Fruit fly (Drosophila melanogaster) whole organism, embryonic: ENCODE data around the gene barr.

Experiments
- Adf1 ChIP-seq: fragments of 200-800 bp; sonication (Bioruptor generic); IDR thresholded peaks from 2 replicates; pipeline ENCODE4 v1.3.6; 2022; ENCODE audit warnings: missing biosample characterization, missing genetic modification characterization
- Bteb2 ChIP-seq: fragments of 200-800 bp; sonication (Bioruptor generic); optimal IDR thresholded peaks from 2 replicates; lab custom pipeline; 2016; ENCODE audit warnings: missing biosample characterization, missing genetic modification characterization
- CG11093 ChIP-seq: fragments of 200-800 bp; sonication (Bioruptor generic); IDR thresholded peaks from 3 replicates; pipeline ENCODE4 v1.3.6; 2022; ENCODE audit warnings: missing biosample characterization, missing genetic modification characterization
- CG13123 ChIP-seq: fragments of 200-800 bp; sonication (Bioruptor generic); optimal IDR thresholded peaks from 2 replicates; lab custom pipeline; 2016; ENCODE audit warnings: missing biosample characterization, missing genetic modification characterization
- CG15269 ChIP-seq: fragments of 200-800 bp; sonication (Bioruptor generic); optimal IDR thresholded peaks from 2 replicates; lab custom pipeline; 2018; ENCODE audit warnings: missing biosample characterization, mild to moderate bottlenecking, missing genetic modification characterization, moderate library complexity
- CG16779 ChIP-seq: fragments of 200-800 bp; sonication (Bioruptor generic); IDR thresholded peaks from 2 replicates; pipeline ENCODE4 v1.3.6; 2022; ENCODE audit warnings: missing biosample characterization, missing genetic modification characterization
- CG2120 ChIP-seq: fragments of 200-800 bp; sonication (Bioruptor generic); optimal IDR thresholded peaks from 3 replicates; lab custom pipeline; 2016; ENCODE audit warnings: missing biosample characterization, missing genetic modification characterization
- CG2678 ChIP-seq: fragments of 200-800 bp; sonication (Bioruptor generic); optimal IDR thresholded peaks from 3 replicates; lab custom pipeline; 2019; ENCODE audit warnings: missing biosample characterization, mild to moderate bottlenecking, missing genetic modification characterization, moderate library complexity
- CG30403 ChIP-seq: fragments of 200-800 bp; sonication (Bioruptor generic); optimal IDR thresholded peaks from 3 replicates; lab custom pipeline; 2016; ENCODE audit warnings: missing biosample characterization, missing genetic modification characterization
- CG31365 ChIP-seq: fragments of 200-800 bp; sonication (Bioruptor generic); optimal IDR thresholded peaks from 2 replicates; lab custom pipeline; 2018; ENCODE audit warnings: missing biosample characterization, mild to moderate bottlenecking, missing genetic modification characterization
- CG4820 ChIP-seq: fragments of 200-800 bp; sonication (Bioruptor generic); optimal IDR thresholded peaks from 3 replicates; lab custom pipeline; 2016; ENCODE audit warnings: missing biosample characterization, missing genetic modification characterization
- CG4854 ChIP-seq: fragments of 200-800 bp; sonication (Bioruptor generic); optimal IDR thresholded peaks from 2 replicates; lab custom pipeline; 2016; ENCODE audit warnings: missing biosample characterization, missing genetic modification characterization, inconsistent platforms
- CG6765 ChIP-seq: fragments of 200-800 bp; sonication (Bioruptor generic); optimal IDR thresholded peaks from 3 replicates; lab custom pipeline; 2017; ENCODE audit warnings: missing biosample characterization, mild to moderate bottlenecking, missing genetic modification characterization
- CG6854 ChIP-seq: fragments of 200-800 bp; sonication (Bioruptor generic); optimal IDR thresholded peaks from 3 replicates; lab custom pipeline; 2017; ENCODE audit warnings: missing biosample characterization, mild to moderate bottlenecking, missing genetic modification characterization
- CG7745 ChIP-seq: fragments of 200-800 bp; sonication (Bioruptor generic); optimal IDR thresholded peaks from 2 replicates; lab custom pipeline; 2018; ENCODE audit warnings: missing biosample characterization, mild to moderate bottlenecking, missing genetic modification characterization, moderate library complexity
- CG8765 ChIP-seq: fragments of 200-800 bp; sonication (Bioruptor generic); IDR thresholded peaks from 2 replicates; pipeline ENCODE4 v1.3.6; 2022; ENCODE audit warnings: missing biosample characterization, missing genetic modification characterization
- CG9437 ChIP-seq: fragments of 200-800 bp; sonication (Bioruptor generic); optimal IDR thresholded peaks from 2 replicates; lab custom pipeline; 2018; ENCODE audit warnings: missing biosample characterization, mild to moderate bottlenecking, missing genetic modification characterization
- CG9609 ChIP-seq: fragments of 200-800 bp; sonication (Bioruptor generic); optimal IDR thresholded peaks from 3 replicates; lab custom pipeline; 2016; ENCODE audit warnings: missing biosample characterization, missing genetic modification characterization
- CG9797 ChIP-seq: fragments of 200-800 bp; sonication (Bioruptor generic); optimal IDR thresholded peaks from 3 replicates; lab custom pipeline; 2018; ENCODE audit warnings: missing biosample characterization, mild to moderate bottlenecking, missing genetic modification characterization
- ERR ChIP-seq: fragments of 200-800 bp; sonication (Bioruptor generic); optimal IDR thresholded peaks from 2 replicates; lab custom pipeline; 2016; ENCODE audit warnings: missing biosample characterization, missing genetic modification characterization
- Fer3 ChIP-seq: fragments of 200-800 bp; sonication (Bioruptor generic); optimal IDR thresholded peaks from 2 replicates; lab custom pipeline; 2018; ENCODE audit warnings: missing biosample characterization, mild to moderate bottlenecking, missing genetic modification characterization, moderate library complexity
- HLHmδ ChIP-seq: fragments of 200-800 bp; sonication (Bioruptor generic); optimal IDR thresholded peaks from 2 replicates; lab custom pipeline; 2018; ENCODE audit warnings: missing biosample characterization, mild to moderate bottlenecking, missing genetic modification characterization, moderate library complexity
- Hmr ChIP-seq: fragments of 200-800 bp; sonication (Bioruptor generic); optimal IDR thresholded peaks from 3 replicates; lab custom pipeline; 2017; ENCODE audit warnings: mild to moderate bottlenecking, missing biosample characterization, missing genetic modification reagents, missing genetic modification characterization
- Jarid2 ChIP-seq: fragments of 200-800 bp; sonication (Bioruptor generic); optimal IDR thresholded peaks from 3 replicates; lab custom pipeline; 2017; ENCODE audit warnings: mild to moderate bottlenecking, missing biosample characterization, missing genetic modification reagents, missing genetic modification characterization
- Oli ChIP-seq: fragments of 200-800 bp; sonication (Bioruptor generic); optimal IDR thresholded peaks from 2 replicates; lab custom pipeline; 2018; ENCODE audit warnings: missing biosample characterization, mild to moderate bottlenecking, missing genetic modification characterization, moderate library complexity
- Sox100B ChIP-seq: fragments of 200-800 bp; sonication (Bioruptor generic); optimal IDR thresholded peaks from 3 replicates; lab custom pipeline; 2018; ENCODE audit warnings: missing biosample characterization, mild to moderate bottlenecking, missing genetic modification characterization
- Ssrp ChIP-seq: fragments of 200-800 bp; sonication (Bioruptor generic); optimal IDR thresholded peaks from 2 replicates; lab custom pipeline; 2018; ENCODE audit warnings: missing biosample characterization, mild to moderate bottlenecking, missing genetic modification characterization, moderate library complexity
- Stat92E ChIP-seq, 3 experiments: fragments of >200 bp in 2 of 3; fragments of 200-800 bp in 1 of 3; sonication (Bioruptor generic) in 1 of 3; optimal IDR thresholded peaks; 2 replicates each; lab custom pipeline; 2017 to 2019; ENCODE audit warnings: missing biosample characterization in 3 of 3, missing genetic modification characterization in 3 of 3, mild to moderate bottlenecking in 1 of 3, moderate library complexity in 1 of 3
- Trl ChIP-seq, 3 experiments: fragments of >200 bp in 2 of 3; fragments of 200-800 bp in 1 of 3; sonication (Bioruptor generic) in 1 of 3; optimal IDR thresholded peaks; 2 replicates in 1 of 3; 3 replicates in 2 of 3; lab custom pipeline; 2016 to 2017; ENCODE audit warnings: missing biosample characterization in 1 of 3, missing genetic modification characterization in 1 of 3
- ap ChIP-seq: fragments of 200-800 bp; sonication (Bioruptor generic); IDR thresholded peaks from 2 replicates; pipeline ENCODE4 v1.3.6; 2022; ENCODE audit warnings: missing biosample characterization, missing genetic modification characterization
- az2 ChIP-seq: fragments of 200-800 bp; sonication (Bioruptor generic); optimal IDR thresholded peaks from 3 replicates; lab custom pipeline; 2016; ENCODE audit warnings: missing biosample characterization, missing genetic modification characterization
- chif ChIP-seq, 2 experiments: fragments of 200-800 bp; sonication (Bioruptor generic); optimal IDR thresholded peaks; 3 replicates each; lab custom pipeline; 2016; ENCODE audit warnings: missing biosample characterization in 2 of 2, missing genetic modification characterization in 2 of 2
- cwo ChIP-seq: fragments of 200-800 bp; sonication (Bioruptor generic); optimal IDR thresholded peaks from 3 replicates; lab custom pipeline; 2017; ENCODE audit warnings: missing biosample characterization, missing genetic modification characterization, mild to moderate bottlenecking, moderate library complexity, missing genetic modification reagents
- esg ChIP-seq: fragments of 200-800 bp; sonication (Bioruptor generic); conservative IDR thresholded peaks from 2 replicates; pipeline ENCODE4 v1.3.6; 2022; ENCODE audit warnings: missing biosample characterization, missing genetic modification characterization
- fd96Cb ChIP-seq: fragments of 200-800 bp; sonication (Bioruptor generic); optimal IDR thresholded peaks from 2 replicates; lab custom pipeline; 2018; ENCODE audit warnings: missing biosample characterization, mild to moderate bottlenecking, missing genetic modification characterization, moderate library complexity
- gcm2 ChIP-seq: fragments of 200-800 bp; sonication (Bioruptor generic); optimal IDR thresholded peaks from 2 replicates; lab custom pipeline; 2016; ENCODE audit warnings: missing biosample characterization, missing genetic modification characterization
- grn ChIP-seq: fragments of 200-800 bp; sonication (Bioruptor generic); optimal IDR thresholded peaks from 3 replicates; lab custom pipeline; 2017; ENCODE audit warnings: missing biosample characterization, missing genetic modification characterization
- odd ChIP-seq: fragments of 200-800 bp; sonication (Bioruptor generic); optimal IDR thresholded peaks from 2 replicates; lab custom pipeline; 2017; ENCODE audit warnings: missing biosample characterization, mild to moderate bottlenecking, missing genetic modification characterization
- pb ChIP-seq: fragments of 200-800 bp; sonication (Bioruptor generic); optimal IDR thresholded peaks from 3 replicates; lab custom pipeline; 2016; ENCODE audit warnings: missing biosample characterization, missing genetic modification characterization
- pros ChIP-seq: fragments of 200-800 bp; sonication (Bioruptor generic); optimal IDR thresholded peaks from 3 replicates; lab custom pipeline; 2019; ENCODE audit warnings: missing biosample characterization, mild to moderate bottlenecking, missing genetic modification characterization, moderate library complexity
- repo ChIP-seq: fragments of 200-800 bp; sonication (Bioruptor generic); optimal IDR thresholded peaks from 2 replicates; lab custom pipeline; 2016; ENCODE audit warnings: missing biosample characterization, missing genetic modification characterization
- rib ChIP-seq: fragments of 200-800 bp; sonication (Bioruptor generic); IDR thresholded peaks from 2 replicates; pipeline ENCODE4 v1.3.6; 2022; ENCODE audit warnings: missing biosample characterization, missing genetic modification characterization
- run ChIP-seq: fragments of 200-800 bp; sonication (Bioruptor generic); optimal IDR thresholded peaks from 3 replicates; lab custom pipeline; 2018; ENCODE audit warnings: missing biosample characterization, mild to moderate bottlenecking, missing genetic modification characterization
- slbo ChIP-seq: fragments of 200-800 bp; sonication (Bioruptor generic); IDR thresholded peaks from 2 replicates; pipeline ENCODE4 v1.3.6; 2022; ENCODE audit warnings: missing biosample characterization, missing genetic modification characterization
- slou ChIP-seq: fragments of 200-800 bp; sonication (Bioruptor generic); optimal IDR thresholded peaks from 3 replicates; lab custom pipeline; 2016; ENCODE audit warnings: missing biosample characterization, missing genetic modification characterization
- ttk ChIP-seq: fragments of 200-800 bp; sonication (Bioruptor generic); IDR thresholded peaks from 2 replicates; pipeline ENCODE4 v2.1.2; 2022; ENCODE audit warnings: missing biosample characterization, missing genetic modification characterization
- usp ChIP-seq: fragments of >200 bp; optimal IDR thresholded peaks from 2 replicates; lab custom pipeline; 2017; ENCODE audit warnings: missing biosample characterization, missing genetic modification characterization
- z ChIP-seq: fragments of 200-800 bp; sonication (Bioruptor generic); IDR thresholded peaks from 3 replicates; pipeline ENCODE4 v1.3.6; 2022; ENCODE audit warnings: missing biosample characterization, missing genetic modification characterization
- zen ChIP-seq: fragments of 200-800 bp; sonication (Bioruptor generic); optimal IDR thresholded peaks from 3 replicates; lab custom pipeline; 2018; ENCODE audit warnings: missing biosample characterization, mild to moderate bottlenecking, missing genetic modification characterization, moderate library complexity

The barr gene

dm6 chr2L:20082965-20083855 lies 22.0 kb upstream of the barr start (continued):
- peak; percentile 9 for TF ChIP-seq CG6854 (GFP tag; lab: Kevin White, UChicago)
- no peak for TF ChIP-seq Jarid2 (GFP tag; lab: Kevin White, UChicago)
- TF ChIP-seq zen (tag; lab: Kevin White, UChicago): no peak
- TF ChIP-seq chif (GFP tag; optimal IDR thresholded peaks at IDR 0.05; lab: Kevin White, UChicago): no peak
- no peak for TF ChIP-seq Bteb2
- peak; percentile 19 for TF ChIP-seq CG2120 (GFP tag; lab: Kevin White, UChicago)
- TF ChIP-seq gcm2: no peak
- 0 out of 3 replicates have a peak, but pooled peaks have one; percentile 4 for TF ChIP-seq CG11093 (GFP tag; lab: Robert Waterston, UW)
- TF ChIP-seq slbo: peak; percentile 51
- no peak for TF ChIP-seq CG9609 (GFP tag; lab: Kevin White, UChicago)
- no peak for TF ChIP-seq CG8765 (GFP tag; lab: Robert Waterston, UW)
- peak; percentile 18 for TF ChIP-seq CG6765
- peak; percentile 28 for TF ChIP-seq Fer3 (tag; lab: Kevin White, UChicago)
- TF ChIP-seq Adf1: peak; percentile 27; the same call in 1 of the 2 replicates
- TF ChIP-seq ap: no peak
- no peak for TF ChIP-seq CG4854 (GFP tag; lab: Kevin White, UChicago)
- TF ChIP-seq Ssrp (tag; lab: Kevin White, UChicago): peak; percentile 24
- TF ChIP-seq CG30403 (GFP tag; lab: Kevin White, UChicago): peak; percentile 6
- TF ChIP-seq Sox100B (GFP tag; lab: Kevin White, UChicago): no peak
- TF ChIP-seq esg (GFP tag; lab: Robert Waterston, UW): no peak
- no peak for TF ChIP-seq CG4820 (GFP tag; lab: Kevin White, UChicago)
- no peak for TF ChIP-seq pros (GFP tag; lab: Kevin White, UChicago)
- TF ChIP-seq odd (GFP tag; lab: Kevin White, UChicago): no peak
- no peak for TF ChIP-seq Stat92E (GFP tag; optimal IDR thresholded peaks at IDR 0.05; lab: Kevin White, UChicago)
- TF ChIP-seq pb (GFP tag; lab: Kevin White, UChicago): no peak
- no peak for TF ChIP-seq usp
- TF ChIP-seq ERR (GFP tag; lab: Kevin White, UChicago): no peak
- no peak for TF ChIP-seq CG9797 (GFP tag; lab: Kevin White, UChicago)
- TF ChIP-seq z (GFP tag; lab: Robert Waterston, UW): no peak
- TF ChIP-seq Trl (optimal IDR thresholded peaks at IDR 0.05; lab: Kevin White, UChicago): no peak
- TF ChIP-seq Trl (GFP tag; optimal IDR thresholded peaks at IDR 0.05; lab: Kevin White, UChicago): no peak
- TF ChIP-seq fd96Cb (tag; lab: Kevin White, UChicago): peak; percentile 15
- no peak for TF ChIP-seq rib
- peak; percentile 10 for TF ChIP-seq Oli (tag; lab: Kevin White, UChicago)
- no peak for TF ChIP-seq repo
- TF ChIP-seq run (tag; lab: Kevin White, UChicago): no peak
- TF ChIP-seq CG2678: peak; percentile 6
- no peak for TF ChIP-seq CG7745 (tag; lab: Kevin White, UChicago)
- peak; percentile 91 for TF ChIP-seq CG9437 (GFP tag; lab: Kevin White, UChicago)
- TF ChIP-seq az2 (GFP tag; lab: Kevin White, UChicago): no peak
- no peak for TF ChIP-seq CG13123
- no peak for TF ChIP-seq HLHmδ (GFP tag; lab: Kevin White, UChicago)
- TF ChIP-seq Hmr (GFP tag; lab: Kevin White, UChicago): peak; percentile 19
- peak; percentile 7 for TF ChIP-seq CG15269 (tag; lab: Kevin White, UChicago)
- TF ChIP-seq cwo (GFP tag; lab: Kevin White, UChicago): no peak
- no peak for TF ChIP-seq CG16779 (GFP tag; lab: Robert Waterston, UW)
- no peak for TF ChIP-seq CG31365 (tag; lab: Kevin White, UChicago)
- TF ChIP-seq ttk (GFP tag; lab: Robert Waterston, UW): no peak
- no peak for TF ChIP-seq grn (GFP tag; lab: Kevin White, UChicago)
- no peak for TF ChIP-seq slou (GFP tag; lab: Kevin White, UChicago)
